Fruit fly (Drosophila melanogaster): Measurements from ENCODE around the gene CG5149.

Gene CG5149

DNA sequence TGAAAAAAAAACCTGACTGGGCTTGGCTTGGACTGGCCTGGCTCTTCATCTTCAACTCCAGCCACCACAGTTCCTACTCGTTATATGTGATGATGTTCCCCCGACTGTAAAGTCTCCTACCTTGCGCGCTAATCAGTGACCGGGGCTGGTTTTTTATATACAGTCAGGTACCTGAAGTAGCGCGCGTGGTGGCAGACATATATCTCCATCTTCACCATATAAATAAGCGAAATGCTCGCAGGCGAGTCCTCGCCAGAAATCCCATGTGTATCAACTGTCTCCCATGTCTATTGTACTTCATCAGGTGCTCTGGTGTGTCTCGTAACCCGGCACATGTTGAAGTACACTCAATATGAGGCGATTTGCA, 37.6 kb upstream of the CG5149 start:
- TF ChIP-seq CG8478 (optimal IDR thresholded peaks at IDR 0.05) = no peak
- TF ChIP-seq CTCF (optimal IDR thresholded peaks at IDR 0.05) = no peak

DNA sequence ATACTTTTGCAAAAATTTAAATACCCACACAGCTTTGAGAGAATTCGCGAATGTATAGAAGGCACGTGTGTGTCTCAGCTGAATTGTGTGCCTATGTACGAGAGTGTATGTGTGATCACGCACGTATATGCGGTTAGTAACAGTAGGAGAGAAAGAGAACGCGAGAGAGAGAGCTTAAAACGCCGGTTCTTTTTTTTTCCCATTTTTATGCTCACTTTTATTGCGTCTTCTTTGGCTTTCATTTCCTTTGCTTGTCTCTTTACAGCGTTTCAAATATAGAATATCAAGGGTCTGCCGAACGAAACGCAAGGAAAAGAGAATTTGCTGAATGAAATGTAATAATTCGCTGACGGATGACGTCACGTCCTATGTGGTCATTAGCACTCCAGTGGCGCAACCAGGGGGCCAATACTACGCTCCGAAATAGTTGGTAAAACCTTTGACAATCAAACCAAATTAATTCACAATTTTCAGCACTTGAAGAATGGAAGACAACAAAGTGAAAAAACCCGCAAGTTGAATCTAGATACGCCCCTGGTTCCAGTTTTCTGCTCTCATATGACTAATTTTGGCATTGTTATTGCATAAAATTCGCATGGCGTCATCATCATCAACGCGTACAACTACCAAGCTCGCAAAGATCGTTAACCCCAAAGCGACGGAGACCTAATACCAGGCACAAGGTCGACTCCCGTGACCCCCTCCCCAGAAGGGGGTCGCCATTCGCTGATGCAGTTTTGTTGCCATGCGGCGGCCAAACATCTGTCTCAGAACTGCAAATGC, 37.0 kb upstream of the CG5149 start:
- TF ChIP-seq CG8478 (optimal IDR thresholded peaks at IDR 0.05) (no peak), CTCF (optimal IDR thresholded peaks at IDR 0.05) (no peak)

DNA sequence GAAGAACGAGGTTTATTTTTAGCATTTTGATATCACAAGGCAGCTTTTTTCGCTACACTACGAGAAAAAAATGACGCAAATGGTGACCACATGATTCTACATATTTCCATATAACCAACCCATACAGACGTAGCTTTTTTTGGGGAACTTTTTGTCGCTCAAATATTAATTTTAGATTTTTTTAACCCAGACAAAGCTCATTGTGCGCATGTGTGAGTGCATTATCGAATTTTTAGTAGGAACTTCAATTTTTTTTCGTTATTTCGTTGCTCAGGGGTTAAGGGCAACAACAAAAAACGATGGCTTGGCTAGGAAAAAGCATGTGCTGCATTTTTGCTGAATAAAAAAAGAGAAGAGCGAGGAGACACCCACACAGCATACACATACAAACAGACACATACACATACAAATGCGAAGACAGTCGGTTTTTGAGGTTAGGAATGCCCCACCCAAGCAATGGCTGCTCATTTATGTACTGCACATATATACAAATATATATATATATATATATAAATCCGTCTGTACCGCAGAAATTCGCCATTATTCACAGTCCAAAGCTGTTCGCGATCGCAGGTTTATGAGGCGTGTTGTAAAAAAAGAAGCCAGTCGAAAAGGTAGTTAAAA, 36.3 kb upstream of the CG5149 start:
- TF ChIP-seq CG8478 (optimal IDR thresholded peaks at IDR 0.05) = no peak
- TF ChIP-seq CTCF (optimal IDR thresholded peaks at IDR 0.05) = no peak

DNA sequence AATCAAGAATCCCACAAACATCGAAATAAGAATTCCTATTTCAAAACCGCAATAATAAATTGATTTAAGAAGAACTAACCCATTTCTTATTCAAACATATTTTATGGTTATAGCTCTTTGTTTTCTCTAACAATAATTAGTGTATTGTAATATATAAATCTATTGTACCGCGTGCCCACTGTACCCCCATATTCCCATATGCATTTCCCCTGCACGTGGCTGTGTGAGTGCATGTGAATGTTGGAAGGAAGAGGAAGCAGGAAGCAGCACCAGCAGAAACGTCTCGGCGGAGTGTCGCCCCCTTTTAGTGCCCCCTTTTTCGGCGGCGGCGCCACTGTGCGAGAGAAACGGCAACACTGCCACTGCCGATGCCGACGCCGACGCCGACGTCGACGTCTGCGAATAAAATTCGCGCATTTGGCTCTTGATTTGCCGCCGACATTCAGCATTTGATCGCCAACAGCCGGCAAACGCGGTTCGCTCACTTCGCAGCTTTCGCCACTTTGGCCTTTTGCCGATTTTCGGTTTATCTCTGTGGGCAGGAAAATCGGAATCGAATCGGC, 35.4 kb upstream of the CG5149 start:
- TF ChIP-seq CTCF (optimal IDR thresholded peaks at IDR 0.05) = peak; percentile 78 to 79
- TF ChIP-seq CG8478 (optimal IDR thresholded peaks at IDR 0.05) = no peak

DNA sequence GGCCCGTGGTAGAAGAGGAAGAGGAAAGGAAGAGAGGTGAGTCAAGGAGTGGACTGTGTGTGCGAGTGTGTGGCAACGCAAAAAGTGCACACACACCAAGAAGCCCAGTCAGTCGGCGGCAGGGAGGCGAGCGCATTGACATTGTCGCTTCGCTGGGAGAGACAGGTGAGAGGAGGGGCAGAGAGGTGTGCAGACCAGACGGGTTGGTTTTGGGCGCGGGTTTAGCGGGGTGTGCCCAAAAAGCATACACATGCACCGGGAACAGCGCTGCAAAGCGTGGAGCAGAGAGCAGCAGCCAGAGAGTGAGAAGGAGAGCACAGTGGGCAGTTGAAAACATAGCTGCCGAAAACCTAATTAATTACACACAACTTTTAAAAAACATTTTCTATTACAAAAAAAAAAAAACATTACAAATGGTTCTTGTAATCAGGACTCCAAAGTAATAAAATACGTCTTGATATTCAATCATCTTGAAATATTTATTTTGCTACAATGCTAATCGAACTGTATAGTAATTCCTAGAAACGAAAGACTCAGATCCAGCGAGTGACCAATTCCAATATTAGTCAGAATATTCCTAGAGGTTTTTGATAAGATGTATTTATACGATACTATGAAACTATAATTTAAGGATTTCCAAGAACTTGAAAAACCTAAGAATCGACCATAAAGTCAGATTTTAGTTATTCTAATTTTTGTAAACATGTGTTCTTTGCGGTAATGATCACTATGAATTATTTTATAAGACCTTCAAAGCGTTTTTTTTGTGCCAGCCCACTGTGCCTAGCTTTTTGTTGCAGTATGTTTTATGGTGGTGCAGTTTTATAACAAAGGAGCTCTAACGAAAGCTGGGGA, 34.6 kb upstream of the CG5149 start:
- TF ChIP-seq CG8478 (optimal IDR thresholded peaks at IDR 0.05) = no peak
- no peak for TF ChIP-seq CTCF (optimal IDR thresholded peaks at IDR 0.05)

DNA sequence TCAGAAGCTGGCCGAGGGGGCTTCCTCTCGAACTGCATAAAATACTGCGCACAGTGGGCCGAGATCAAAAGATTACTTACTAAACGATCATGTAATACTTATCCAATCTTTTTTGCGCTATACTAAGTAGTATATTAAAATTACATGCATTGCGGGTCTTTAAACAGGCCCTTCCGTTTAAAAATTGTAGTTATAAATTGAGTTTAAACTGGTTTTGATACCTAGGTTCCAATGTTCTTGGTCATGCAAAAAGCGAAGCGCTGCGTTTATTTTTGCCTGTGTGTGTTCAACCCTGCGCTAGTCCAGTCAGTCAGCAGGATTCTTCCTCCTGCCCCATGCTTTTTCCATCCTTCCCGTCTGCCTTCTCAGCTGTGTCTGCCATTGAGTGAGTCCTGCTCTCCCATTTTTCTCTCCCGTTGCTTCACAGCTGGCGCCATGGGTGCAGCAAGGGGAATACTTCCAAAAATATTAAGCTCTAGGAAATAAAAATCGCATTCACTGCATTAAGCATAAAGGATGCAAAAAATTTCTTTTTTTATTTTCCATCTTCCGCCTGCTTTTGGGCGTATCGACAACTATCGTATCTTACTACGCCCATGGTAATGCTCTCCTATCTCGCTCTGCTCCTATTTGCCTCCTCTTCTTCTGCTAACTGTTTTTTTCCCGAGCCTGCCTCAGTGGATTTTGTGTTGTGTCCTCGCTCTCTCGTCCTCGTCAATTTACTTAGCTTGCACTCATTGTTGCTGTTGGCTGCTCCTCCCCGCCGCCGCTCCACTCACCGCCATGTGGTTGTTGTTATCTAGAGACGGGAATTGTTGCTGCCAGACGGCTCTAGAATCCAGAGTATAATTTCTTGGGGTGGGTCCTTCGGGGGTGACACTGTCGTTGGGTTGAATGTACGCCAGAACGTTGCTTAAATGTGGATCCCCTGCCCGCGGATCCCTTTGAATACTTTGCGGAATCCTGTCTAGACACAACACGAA, 32.5 kb upstream of the CG5149 start:
- TF ChIP-seq CTCF (optimal IDR thresholded peaks at IDR 0.05) = no peak

DNA sequence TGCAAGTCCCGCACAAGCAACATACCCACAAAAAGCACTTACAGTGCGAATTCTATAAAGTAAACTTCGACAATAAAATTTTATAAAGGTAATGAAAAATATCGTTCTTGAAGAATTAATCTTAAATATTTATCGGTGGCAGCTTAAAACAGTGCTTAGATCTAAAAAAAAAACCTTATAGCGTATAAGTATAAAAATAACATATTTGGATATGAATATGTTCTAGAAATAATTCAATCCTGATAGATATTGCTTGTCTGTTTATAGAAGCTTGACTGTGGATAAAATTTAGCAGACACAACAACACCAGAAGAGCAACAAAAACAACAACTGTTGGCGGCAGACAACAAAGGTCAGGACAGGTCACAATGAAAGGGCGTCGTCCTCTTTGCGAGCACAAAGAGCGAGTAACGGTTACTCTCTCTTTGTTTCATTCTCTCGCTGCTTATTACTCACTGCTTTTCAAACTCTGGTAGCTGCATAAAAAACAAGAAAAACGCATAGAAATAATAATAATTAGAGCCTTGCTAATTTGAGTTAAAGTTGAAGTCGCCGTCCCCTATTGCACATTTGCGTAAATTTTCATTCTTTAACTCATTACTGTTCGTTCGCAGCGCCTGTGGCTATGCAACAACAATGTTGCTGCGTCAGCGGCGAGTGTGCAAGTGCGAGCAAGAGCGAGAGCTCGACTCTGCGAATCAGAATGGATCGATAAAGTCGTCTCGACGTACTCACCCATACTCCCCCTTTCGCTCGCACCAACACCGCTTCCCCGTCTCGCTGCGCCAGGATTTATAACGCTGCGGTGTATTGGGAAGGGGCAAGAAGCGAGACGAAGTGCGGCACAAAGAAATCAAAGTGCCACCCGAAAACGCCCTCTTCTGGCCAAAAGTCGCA, 31.6 kb upstream of the CG5149 start:
- TF ChIP-seq CTCF (optimal IDR thresholded peaks at IDR 0.05) (peak; percentile 85 to 90), CG8478 (optimal IDR thresholded peaks at IDR 0.05) (no peak)

DNA sequence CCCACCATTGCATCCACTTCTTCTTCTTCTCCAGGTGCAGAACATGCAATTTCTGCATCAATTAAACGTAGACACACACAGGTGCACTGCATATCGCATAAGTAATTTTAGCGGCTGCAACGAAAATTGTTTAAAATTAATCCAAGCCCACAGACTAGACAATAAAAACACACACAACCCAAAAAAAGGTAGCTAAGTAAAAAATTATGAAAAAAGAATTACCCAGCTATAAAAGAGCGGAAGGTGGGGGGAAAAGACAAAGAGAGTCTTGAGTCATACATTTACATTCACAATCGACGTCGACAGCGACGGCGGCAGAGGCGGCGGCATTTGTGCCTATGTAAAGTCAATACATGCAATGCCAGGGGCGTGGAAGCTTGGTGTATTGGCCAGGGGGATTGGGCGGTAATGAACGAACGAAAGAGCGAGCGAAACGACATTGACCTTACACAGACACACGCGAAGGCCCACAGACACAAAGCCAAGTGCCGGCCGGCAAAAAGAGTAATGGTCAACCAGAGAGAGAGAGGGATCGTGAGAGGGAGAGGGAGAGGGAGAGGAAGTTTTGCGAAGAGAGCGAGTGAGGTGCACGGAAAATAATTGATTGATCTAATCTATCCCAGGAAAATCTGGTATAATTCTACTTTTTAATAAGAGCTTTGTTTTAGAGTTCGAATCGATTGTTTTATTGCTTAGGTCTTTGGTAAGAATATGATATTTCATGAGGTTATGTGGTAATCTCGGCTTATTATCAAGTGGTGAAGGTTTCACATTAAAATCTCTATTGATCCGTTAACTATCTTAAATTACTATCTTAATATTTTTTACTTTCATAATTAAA, 30.3 kb upstream of the CG5149 start:
- TF ChIP-seq CTCF (optimal IDR thresholded peaks at IDR 0.05) = no peak
- no peak for TF ChIP-seq CG8478 (optimal IDR thresholded peaks at IDR 0.05)

DNA sequence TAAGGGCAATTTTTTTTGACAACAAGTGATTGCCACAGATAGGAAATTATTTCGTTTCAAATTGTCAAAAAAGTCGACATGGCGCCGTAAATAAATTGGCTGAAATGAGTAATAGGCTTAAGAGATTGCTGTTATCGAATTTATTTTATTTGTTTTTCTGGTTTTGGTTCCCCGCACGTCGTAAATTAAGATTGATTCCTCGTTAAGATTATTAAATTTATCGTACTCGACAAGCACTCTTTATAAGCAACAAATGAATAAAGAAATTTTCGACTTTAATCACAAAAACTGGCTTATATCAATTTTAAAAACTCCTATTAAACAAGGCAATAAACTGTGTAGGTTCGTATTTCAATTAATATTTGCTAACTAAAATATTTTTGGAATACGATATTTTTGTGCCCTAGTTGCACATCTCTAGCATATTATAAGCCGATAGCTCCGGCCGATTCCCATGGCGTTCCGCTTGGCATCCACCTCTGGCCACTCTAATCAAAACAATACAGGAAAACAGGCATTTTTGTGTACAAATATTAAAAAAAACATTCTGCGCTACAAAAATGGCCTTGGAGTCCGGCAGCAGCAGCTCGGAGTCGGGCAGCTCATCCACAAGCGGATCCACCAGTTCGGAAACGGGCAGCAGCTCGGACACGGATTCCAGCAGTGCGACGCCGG, 24.0 kb upstream of the CG5149 start, which contains the start of gene chm:
Gene chm, plus strand, starts transcription at position 471 of the 675 bp plus-strand sequence.
- peak in 1 of 2 experiments; percentile 36 for TF ChIP-seq CTCF (optimal IDR thresholded peaks at IDR 0.05)
- no peak for TF ChIP-seq CG8478 (optimal IDR thresholded peaks at IDR 0.05)

DNA sequence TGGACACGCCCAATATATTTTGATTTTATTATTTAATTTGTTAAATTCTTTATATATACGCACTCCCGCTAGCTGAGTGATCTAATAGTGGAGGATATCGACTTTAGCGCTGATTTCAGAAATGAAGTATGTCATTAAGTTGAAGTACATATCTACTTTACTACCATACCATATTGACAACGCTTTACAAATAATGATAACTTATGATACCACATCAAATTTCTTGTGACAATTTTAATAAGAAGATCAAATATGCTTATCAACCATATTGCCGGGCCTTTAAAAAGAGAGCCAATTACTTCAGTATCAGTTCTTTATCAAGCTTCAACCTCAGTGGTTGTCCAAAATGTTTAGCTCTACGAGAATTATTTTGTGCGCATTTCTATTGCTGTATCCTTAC, 22.6 kb upstream of the CG5149 start, which contains the start of gene CG15818:
Gene CG15818, plus strand, starts transcription at position 301 of the 400 bp plus-strand sequence.
- no peak for TF ChIP-seq CTCF (optimal IDR thresholded peaks at IDR 0.05)
- no peak for TF ChIP-seq CG8478 (optimal IDR thresholded peaks at IDR 0.05)

DNA sequence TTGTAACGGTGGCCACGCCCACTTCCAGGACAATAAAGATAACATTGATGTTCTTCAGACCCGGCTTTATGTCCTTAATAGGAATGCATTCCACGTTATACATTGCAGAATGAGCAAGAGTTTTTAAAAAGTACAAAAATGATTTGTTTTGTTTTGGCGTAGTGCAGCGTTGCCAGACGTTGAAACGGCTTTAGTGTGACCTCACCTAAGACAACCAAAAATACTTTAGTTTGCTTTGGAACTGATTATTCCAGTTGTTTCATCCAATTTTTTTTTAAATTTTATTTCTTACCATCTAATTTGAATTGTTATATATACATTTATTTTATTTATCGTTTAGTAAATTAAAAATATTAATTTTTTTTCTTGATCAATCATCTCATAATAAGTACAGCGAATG, 21.5 kb upstream of the CG5149 start, which contains the start of gene CG5181:
Gene CG5181, minus strand, starts transcription at position 208 of the 400 bp plus-strand sequence.
- no peak for TF ChIP-seq CG8478 (optimal IDR thresholded peaks at IDR 0.05)
- TF ChIP-seq CTCF (optimal IDR thresholded peaks at IDR 0.05) = no peak

DNA sequence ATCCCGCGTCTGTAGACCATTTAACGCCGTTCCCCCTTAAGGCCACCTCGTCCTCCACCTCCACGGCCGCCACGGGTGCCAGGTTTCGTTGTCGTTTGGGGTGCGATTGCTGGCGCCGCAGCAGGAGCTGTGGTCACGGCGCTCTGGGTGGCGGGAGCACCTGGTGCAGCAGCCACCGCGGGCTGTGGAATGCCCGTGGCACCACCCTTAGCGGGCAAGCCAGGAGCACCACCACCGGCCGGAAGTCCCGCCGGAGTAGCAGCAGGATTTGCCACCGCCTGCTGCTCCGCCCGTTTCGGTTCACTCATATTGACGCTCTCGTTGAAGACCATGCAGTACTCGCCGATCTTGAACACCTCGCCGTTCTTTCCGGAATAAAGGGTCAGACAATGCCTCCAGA, 21.0 kb upstream of the CG5149 start:
- TF ChIP-seq CTCF (optimal IDR thresholded peaks at IDR 0.05) (no peak), CG8478 (optimal IDR thresholded peaks at IDR 0.05) (no peak)

All from S2 (cell line).